Fruit fly (Drosophila melanogaster): ENCODE measurements around the gene PGRP-LC.

PGRP-LC gene

DNA sequence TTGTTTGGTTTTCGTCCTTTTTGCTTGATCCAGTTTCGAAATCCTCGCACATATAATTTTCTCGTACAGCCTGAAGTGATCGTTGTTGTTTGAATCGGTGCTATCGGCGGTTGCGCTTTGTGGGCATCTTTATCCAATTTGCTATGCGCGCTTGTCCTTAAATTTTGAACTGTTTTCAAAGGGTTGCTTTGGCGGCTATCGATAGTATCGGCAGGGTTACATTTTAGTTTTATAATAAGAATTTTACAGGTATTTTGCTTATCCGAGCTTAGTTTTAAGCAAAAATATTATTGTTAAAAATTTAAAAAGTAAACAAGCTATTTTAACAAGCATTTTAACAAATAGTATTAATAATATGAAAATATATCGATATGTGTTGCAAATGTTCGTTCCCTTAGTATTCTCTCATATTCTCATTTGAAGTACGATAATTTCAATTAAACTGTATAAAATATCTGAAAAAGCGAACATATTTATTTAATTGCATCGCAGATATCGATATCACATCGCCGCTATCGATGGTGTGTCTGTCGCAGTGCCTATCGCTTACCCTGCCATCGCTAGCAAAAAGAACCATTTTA lies 28.3 kb downstream of the PGRP-LC start, which contains the start of the genes Klp67A and CG4452 (continued):
- TF ChIP-seq CG4360 (GFP tag; IDR thresholded peaks at IDR 0.05) (no peak), ac (GFP tag; optimal IDR thresholded peaks at IDR 0.05) (no peak), chif (GFP tag; optimal IDR thresholded peaks at IDR 0.05) (peak in 1 of 2 experiments; percentile 15), Asciz (GFP tag; optimal IDR thresholded peaks at IDR 0.05) (no peak), CHES-1-like (GFP tag; optimal IDR thresholded peaks at IDR 0.05) (no peak), tup (GFP tag; optimal IDR thresholded peaks at IDR 0.05) (no peak), Kr (GFP tag; optimal IDR thresholded peaks at IDR 0.05) (no peak), crc (GFP tag; optimal IDR thresholded peaks at IDR 0.05) (no peak), CG4617 (GFP tag; optimal IDR thresholded peaks at IDR 0.05; ENCODE audit: borderline replicate concordance) (no peak), gem (tag; optimal IDR thresholded peaks at IDR 0.05) (no peak), HmgZ (tag; optimal IDR thresholded peaks at IDR 0.05) (peak; percentile 20), CG17568 (GFP tag; optimal IDR thresholded peaks at IDR 0.05) (no peak), CG30403 (GFP tag; optimal IDR thresholded peaks at IDR 0.05) (peak; percentile 69), CG11560 (tag; IDR thresholded peaks at IDR 0.05) (no peak), CG18476 (GFP tag; optimal IDR thresholded peaks at IDR 0.05) (peak; percentile 37), repo (GFP tag; optimal IDR thresholded peaks at IDR 0.05) (no peak), CG2889 (GFP tag; IDR thresholded peaks at IDR 0.05) (0 out of 3 replicates have a peak, but pooled peaks have one; percentile 45), CG8290 (GFP tag; optimal IDR thresholded peaks at IDR 0.05) (peak; percentile 43), CG8290 (tag; optimal IDR thresholded peaks at IDR 0.05) (peak in 1 of 2 experiments; percentile 63), tap (tag; optimal IDR thresholded peaks at IDR 0.05) (no peak), nmo (GFP tag; optimal IDR thresholded peaks at IDR 0.05) (peak; percentile 79), schlank (tag; optimal IDR thresholded peaks at IDR 0.05) (no peak), Hmx (GFP tag; optimal IDR thresholded peaks at IDR 0.05) (no peak), CG4820 (GFP tag; optimal IDR thresholded peaks at IDR 0.05) (no peak), Gsc (GFP tag; IDR thresholded peaks at IDR 0.05) (no peak), CG9437 (GFP tag; optimal IDR thresholded peaks at IDR 0.05) (peak; percentile 70), CG7556 (GFP tag; optimal IDR thresholded peaks at IDR 0.05) (peak; percentile 34), Oaz (GFP tag; IDR thresholded peaks at IDR 0.05) (no peak), oc (tag; optimal IDR thresholded peaks at IDR 0.05) (no peak), vvl (GFP tag; IDR thresholded peaks at IDR 0.05) (no peak), chm (GFP tag; IDR thresholded peaks at IDR 0.05) (no peak), CG16813 (GFP tag; IDR thresholded peaks at IDR 0.05; ENCODE audit: partially characterized antibody) (peak; percentile 95), psq (GFP tag; optimal IDR thresholded peaks at IDR 0.05) (peak; percentile 99), bigmax (GFP tag; optimal IDR thresholded peaks at IDR 0.05) (no peak), CG42726 (GFP tag; IDR thresholded peaks at IDR 0.05; ENCODE audit: partially characterized antibody) (peak; percentile 56), hth (optimal IDR thresholded peaks at IDR 0.05) (no peak), ab (GFP tag; optimal IDR thresholded peaks at IDR 0.05) (no peak), Dll (GFP tag; IDR thresholded peaks at IDR 0.05; ENCODE audit: partially characterized antibody) (peak; percentile 96), Awh (GFP tag; IDR thresholded peaks at IDR 0.05) (no peak), CG12391 (tag; optimal IDR thresholded peaks at IDR 0.05) (peak; percentile 76), mirr (GFP tag; optimal IDR thresholded peaks at IDR 0.05) (no peak), CG5245 (GFP tag; optimal IDR thresholded peaks at IDR 0.05) (no peak), Fer2 (tag; optimal IDR thresholded peaks at IDR 0.05) (no peak), sisA (GFP tag; IDR thresholded peaks at IDR 0.05) (no peak), MTF-1 (GFP tag; optimal IDR thresholded peaks at IDR 0.05; ENCODE audit: borderline replicate concordance) (no peak), CG2129 (GFP tag; IDR thresholded peaks at IDR 0.05; ENCODE audit: partially characterized antibody) (peak; percentile 95), fd96Cb (tag; optimal IDR thresholded peaks at IDR 0.05) (no peak), zen2 (GFP tag; IDR thresholded peaks at IDR 0.05; ENCODE audit: partially characterized antibody) (peak; percentile 86; the same call in 2 of the 3 replicates), vfl (GFP tag; optimal IDR thresholded peaks at IDR 0.05) (peak; percentile 61), emc (GFP tag; optimal IDR thresholded peaks at IDR 0.05) (no peak)
